Worm (Caenorhabditis elegans) whole organism, young adult: ENCODE measurements around the gene B0310.2.
"Not testable (repeated sequence)": the region's sequence is repeated elsewhere in the genome, so short reads cannot be mapped to it uniquely, and the experiment has no call there.

Experiments
- B0035.1 ChIP-seq: sonication (generic microtip); optimal IDR thresholded peaks from 2 replicates; lab custom pipeline; 2016; ENCODE audit warnings: missing genetic modification characterization, mild to moderate bottlenecking, missing compliant biosample characterization, missing genotype, missing genetic modification reagents
- aptf-2 ChIP-seq: fragments of 200-800 bp; sonication (Bioruptor generic); conservative IDR thresholded peaks from 2 replicates; pipeline ENCODE4 v1.3.6; 2022; ENCODE audit warnings: missing genetic modification reagents, missing genetic modification characterization, missing compliant biosample characterization
- attf-3 ChIP-seq: fragments of 200-800 bp; sonication (Bioruptor generic); conservative IDR thresholded peaks from 2 replicates; pipeline ENCODE4 v1.3.6; 2022; ENCODE audit warnings: missing genetic modification reagents, missing genetic modification characterization, missing compliant biosample characterization
- dpl-1 ChIP-seq: fragments of 150-350 bp; optimal IDR thresholded peaks from 2 replicates; lab custom pipeline; 2014; ENCODE audit warnings: missing biosample characterization, missing genetic modification reagents, missing genetic modification characterization
- ets-4 ChIP-seq: fragments of 200-800 bp; sonication (Bioruptor generic); optimal IDR thresholded peaks from 2 replicates; lab custom pipeline; 2018; ENCODE audit warnings: mild to moderate bottlenecking, missing genetic modification characterization, missing compliant biosample characterization
- lin-26 ChIP-seq: fragments of 200-800 bp; sonication (Bioruptor generic); IDR thresholded peaks from 2 replicates; pipeline ENCODE4 v1.3.6; 2022; ENCODE audit warnings: missing genetic modification reagents, missing genetic modification characterization, missing compliant biosample characterization
- pha-4 ChIP-seq: fragments of 150-350 bp; sonication (generic microtip); optimal IDR thresholded peaks from 2 replicates; lab custom pipeline; 2014; ENCODE audit warnings: missing biosample characterization, missing genetic modification reagents, missing genetic modification characterization
- unc-62 ChIP-seq: fragments of 150-350 bp; optimal IDR thresholded peaks from 2 replicates; lab custom pipeline; 2014; ENCODE audit warnings: missing biosample characterization, missing genetic modification reagents, missing genetic modification characterization
- zim-3 ChIP-seq: sonication (generic microtip); optimal IDR thresholded peaks from 2 replicates; lab custom pipeline; 2017; ENCODE audit warnings: mild to moderate bottlenecking, missing genetic modification characterization, moderate library complexity, missing compliant biosample characterization

DNA sequence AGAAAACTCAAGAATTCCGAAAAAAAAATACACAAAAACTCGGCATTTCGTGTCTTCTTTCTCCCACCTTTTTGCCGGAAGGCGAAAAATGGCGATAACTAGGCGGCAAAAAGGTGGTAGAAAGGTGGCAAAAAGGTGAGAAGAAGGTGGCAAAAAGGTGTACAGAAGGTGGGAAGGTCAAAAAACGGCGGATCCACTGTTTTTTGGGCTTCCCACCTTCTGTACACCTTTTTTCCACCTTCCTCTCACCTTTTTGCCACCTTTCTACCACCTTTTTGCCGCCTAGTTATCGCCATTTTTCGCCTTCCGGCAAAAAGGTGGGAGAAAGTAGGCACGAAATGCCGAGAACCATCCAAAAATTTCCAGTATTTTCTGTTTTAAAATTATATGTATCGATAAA lies 40.8 kb downstream of the B0310.2 start:
- not testable (repeated sequence) for TF ChIP-seq ets-4; dpl-1; attf-3 (GFP tag; lab: Robert Waterston, UW); unc-62; B0035.1 (tag; lab: Kevin White, UChicago); pha-4 (tag; lab: Kevin White, UChicago); zim-3 (tag; lab: Kevin White, UChicago); lin-26 (GFP tag; lab: Robert Waterston, UW)
- 0 out of 2 replicates have a peak, but pooled peaks have one; percentile 23 for TF ChIP-seq aptf-2 (GFP tag; lab: Robert Waterston, UW)
